Worm (Caenorhabditis elegans) whole organism, L2 larva: Measurements from ENCODE around the gene M05D6.2.

Source experiments
- C34F6.9 ChIP-seq: fragments of 150-350 bp; optimal IDR thresholded peaks from 2 replicates; lab custom pipeline; 2014; ENCODE audit warnings: missing biosample characterization, missing genetic modification characterization
- F13H6.1 ChIP-seq: sonication (generic microtip); optimal IDR thresholded peaks from 2 replicates; lab custom pipeline; 2016; ENCODE audit warnings: missing genetic modification characterization, missing compliant biosample characterization
- Y55F3AM.14 ChIP-seq: fragments of 200-800 bp; sonication (Bioruptor generic); optimal IDR thresholded peaks from 2 replicates; lab custom pipeline; 2018; ENCODE audit warnings: mild to moderate bottlenecking, missing genetic modification characterization, missing compliant biosample characterization
- ZK546.5 ChIP-seq: sonication (generic microtip); optimal IDR thresholded peaks from 2 replicates; lab custom pipeline; 2017; ENCODE audit warnings: missing biosample characterization, missing genetic modification characterization
- ama-1 ChIP-seq: fragments of 150-350 bp; optimal IDR thresholded peaks from 2 replicates; lab custom pipeline; 2018; ENCODE audit warnings: inconsistent platforms
- blmp-1 ChIP-seq: sonication (generic microtip); optimal IDR thresholded peaks from 2 replicates; lab custom pipeline; 2017; ENCODE audit warnings: missing genetic modification characterization, mild to moderate bottlenecking, missing compliant biosample characterization, antibody characterized with exemption, moderate library complexity; ENCODE audit not compliant: insufficient read depth
- ceh-16 ChIP-seq: fragments of 150-350 bp; optimal IDR thresholded peaks from 2 replicates; lab custom pipeline; 2014; ENCODE audit warnings: missing biosample characterization, missing genetic modification characterization
- ceh-82 ChIP-seq: fragments of 150-350 bp; optimal IDR thresholded peaks from 2 replicates; lab custom pipeline; 2014; ENCODE audit warnings: missing biosample characterization, missing genetic modification characterization
- crh-2 ChIP-seq: sonication (generic microtip); optimal IDR thresholded peaks from 2 replicates; lab custom pipeline; 2017; ENCODE audit warnings: missing biosample characterization, missing genetic modification characterization
- egl-27 ChIP-seq: sonication (generic microtip); optimal IDR thresholded peaks from 3 replicates; lab custom pipeline; 2017; ENCODE audit warnings: missing biosample characterization, missing genetic modification reagents, missing genetic modification characterization
- elt-1 ChIP-seq: fragments of 150-350 bp; optimal IDR thresholded peaks from 2 replicates; lab custom pipeline; 2014; ENCODE audit warnings: missing biosample characterization, missing genetic modification characterization
- fos-1 ChIP-seq: fragments of 150-350 bp; optimal IDR thresholded peaks from 2 replicates; lab custom pipeline; 2014; ENCODE audit warnings: missing biosample characterization, missing genetic modification characterization
- gmeb-1 ChIP-seq: fragments of 150-350 bp; optimal IDR thresholded peaks from 2 replicates; lab custom pipeline; 2014; ENCODE audit warnings: missing biosample characterization, missing genetic modification characterization
- lin-13 ChIP-seq: fragments of 150-350 bp; optimal IDR thresholded peaks from 2 replicates; lab custom pipeline; 2014; ENCODE audit warnings: missing biosample characterization, missing genetic modification reagents, missing genetic modification characterization
- lin-39 ChIP-seq: fragments of 150-350 bp; optimal IDR thresholded peaks from 2 replicates; lab custom pipeline; 2014; ENCODE audit warnings: missing biosample characterization, missing genetic modification reagents, missing genetic modification characterization
- lsy-2 ChIP-seq, 2 experiments: fragments of 150-350 bp in 1 of 2; sonication (generic microtip) in 1 of 2; optimal IDR thresholded peaks; 2 replicates each; lab custom pipeline; 2014 to 2017; ENCODE audit warnings: missing biosample characterization in 2 of 2, missing genetic modification characterization in 2 of 2
- mbf-1 ChIP-seq: sonication (generic microtip); optimal IDR thresholded peaks from 2 replicates; lab custom pipeline; 2017; ENCODE audit warnings: missing biosample characterization, missing genetic modification characterization
- mdl-1 ChIP-seq, 2 experiments: fragments of 150-350 bp in 1 of 2; sonication (generic microtip) in 1 of 2; optimal IDR thresholded peaks; 2 replicates each; lab custom pipeline; 2017; ENCODE audit warnings: missing biosample characterization in 2 of 2, missing genetic modification characterization in 2 of 2
- nhr-11 ChIP-seq: fragments of 150-350 bp; optimal IDR thresholded peaks from 2 replicates; lab custom pipeline; 2014; ENCODE audit warnings: missing biosample characterization, missing genetic modification characterization
- nhr-129 ChIP-seq: fragments of 150-350 bp; optimal IDR thresholded peaks from 2 replicates; lab custom pipeline; 2014; ENCODE audit warnings: missing biosample characterization, missing genetic modification characterization
- nhr-21 ChIP-seq: fragments of 150-350 bp; optimal IDR thresholded peaks from 2 replicates; lab custom pipeline; 2014; ENCODE audit warnings: missing biosample characterization, missing genetic modification characterization
- nhr-25 ChIP-seq: fragments of 150-350 bp; sonication (generic microtip); optimal IDR thresholded peaks from 3 replicates; lab custom pipeline; 2014; ENCODE audit warnings: missing biosample characterization, missing genetic modification characterization
- nhr-6 ChIP-seq: fragments of 150-350 bp; optimal IDR thresholded peaks from 2 replicates; lab custom pipeline; 2014; ENCODE audit warnings: missing biosample characterization, missing genetic modification characterization
- nhr-77 ChIP-seq: fragments of 150-350 bp; optimal IDR thresholded peaks from 2 replicates; lab custom pipeline; 2014; ENCODE audit warnings: missing biosample characterization, missing genetic modification characterization
- peb-1 ChIP-seq: fragments of 150-350 bp; optimal IDR thresholded peaks from 2 replicates; lab custom pipeline; 2014; ENCODE audit warnings: missing biosample characterization, missing genetic modification characterization
- sem-4 ChIP-seq: fragments of 150-350 bp; optimal IDR thresholded peaks from 2 replicates; lab custom pipeline; 2014; ENCODE audit warnings: missing biosample characterization, missing genetic modification reagents, missing genetic modification characterization
- sma-3 ChIP-seq: sonication (generic microtip); optimal IDR thresholded peaks from 2 replicates; lab custom pipeline; 2016; ENCODE audit warnings: missing genetic modification reagents, missing genetic modification characterization, missing compliant biosample characterization
- sma-9 ChIP-seq, 2 experiments: fragments of 150-350 bp in 1 of 2; sonication (generic microtip) in 1 of 2; optimal IDR thresholded peaks; 2 replicates each; lab custom pipeline; 2014 to 2016; ENCODE audit warnings: missing genetic modification characterization in 2 of 2, mild to moderate bottlenecking in 1 of 2, missing biosample characterization in 1 of 2, missing compliant biosample characterization in 1 of 2, missing genetic modification reagents in 1 of 2, moderate library complexity in 1 of 2
- unc-55 ChIP-seq: fragments of 150-350 bp; sonication (generic microtip); optimal IDR thresholded peaks from 3 replicates; lab custom pipeline; 2014; ENCODE audit warnings: missing biosample characterization, missing genetic modification reagents, missing genetic modification characterization
- unc-62 ChIP-seq: fragments of 150-350 bp; optimal IDR thresholded peaks from 2 replicates; lab custom pipeline; 2014; ENCODE audit warnings: missing biosample characterization, missing genetic modification reagents, missing genetic modification characterization
- zag-1 ChIP-seq: fragments of 150-350 bp; optimal IDR thresholded peaks from 2 replicates; lab custom pipeline; 2014; ENCODE audit warnings: missing biosample characterization, missing genetic modification characterization
- ztf-1 ChIP-seq: fragments of 200-800 bp; sonication (Bioruptor generic); conservative IDR thresholded peaks from 2 replicates; pipeline ENCODE4 v1.3.6; 2022; ENCODE audit warnings: missing genetic modification characterization, missing compliant biosample characterization
- ztf-11 ChIP-seq: sonication (generic microtip); optimal IDR thresholded peaks from 2 replicates; lab custom pipeline; 2017; ENCODE audit warnings: missing biosample characterization, missing genetic modification characterization

M05D6.2 gene

ce11 chrII:8484546-8484945, 16.6 kb downstream of the M05D6.2 start:
- TF ChIP-seq C34F6.9 (tag; lab: Kevin White, UChicago) (peak; percentile 33), crh-2 (tag; lab: Kevin White, UChicago) (peak; percentile 78), nhr-129 (tag; lab: Kevin White, UChicago) (peak; percentile 63), zag-1 (no peak), gmeb-1 (tag; lab: Kevin White, UChicago) (peak; percentile 30), lin-39 (tag; lab: Kevin White, UChicago) (no peak), ztf-1 (GFP tag; lab: Robert Waterston, UW) (no peak), egl-27 (peak; percentile 13), ama-1 (lab: Kevin White, UChicago) (peak; percentile 8), ZK546.5 (no peak), fos-1 (peak; percentile 71), lsy-2 (tag; optimal IDR thresholded peaks at IDR 0.05; lab: Kevin White, UChicago) (peak in 1 of 2 experiments; percentile 26), Y55F3AM.14 (GFP tag; lab: Kevin White, UChicago) (no peak), unc-62 (GFP tag; lab: Kevin White, UChicago) (no peak), sma-9 (GFP tag; optimal IDR thresholded peaks at IDR 0.05; lab: Kevin White, UChicago) (peak; percentile 68), sma-9 (tag; optimal IDR thresholded peaks at IDR 0.05; lab: Kevin White, UChicago) (no peak), nhr-77 (no peak), unc-55 (GFP tag; lab: Kevin White, UChicago) (peak; percentile 4), F13H6.1 (tag; lab: Kevin White, UChicago) (peak; percentile 56)

ce11 chrII:8485603-8486002, 17.7 kb downstream of the M05D6.2 start, which contains the start of gene gbh-2:
TSS of gene gbh-2 (plus strand) at chrII:8485879.
- TF ChIP-seq mbf-1 (no peak), nhr-6 (peak; percentile 24), F13H6.1 (tag; lab: Kevin White, UChicago) (peak; percentile 19), ceh-82 (tag; lab: Kevin White, UChicago) (no peak), nhr-25 (peak; percentile 92), sma-9 (GFP tag; optimal IDR thresholded peaks at IDR 0.05; lab: Kevin White, UChicago) (peak; percentile 89), sma-9 (tag; optimal IDR thresholded peaks at IDR 0.05; lab: Kevin White, UChicago) (no peak), fos-1 (peak; percentile 73), gmeb-1 (tag; lab: Kevin White, UChicago) (peak; percentile 48), unc-55 (GFP tag; lab: Kevin White, UChicago) (no peak), blmp-1 (tag; lab: Kevin White, UChicago) (peak; percentile 57), crh-2 (tag; lab: Kevin White, UChicago) (peak; percentile 86), peb-1 (tag; lab: Kevin White, UChicago) (no peak), nhr-77 (no peak), lsy-2 (tag; optimal IDR thresholded peaks at IDR 0.05; lab: Kevin White, UChicago) (peak in 1 of 2 experiments; percentile 3), nhr-21 (tag; lab: Kevin White, UChicago) (peak; percentile 80), sma-3 (GFP tag; lab: Kevin White, UChicago) (peak; percentile 64), ztf-1 (GFP tag; lab: Robert Waterston, UW) (no peak), nhr-129 (tag; lab: Kevin White, UChicago) (peak; percentile 93)

- TF ChIP-seq nhr-25, result no peak
- no peak for TF ChIP-seq nhr-11
- no peak for TF ChIP-seq sem-4
- no peak for TF ChIP-seq fos-1
- TF ChIP-seq ceh-82 (tag; lab: Kevin White, UChicago), result no peak
- no peak for TF ChIP-seq unc-62 (GFP tag; lab: Kevin White, UChicago)
- TF ChIP-seq ztf-11 (tag; lab: Kevin White, UChicago), result no peak
- TF ChIP-seq ceh-16 (tag; lab: Kevin White, UChicago), result no peak
- TF ChIP-seq lin-13 (GFP tag; lab: Kevin White, UChicago), result no peak
- TF ChIP-seq nhr-129 (tag; lab: Kevin White, UChicago), result no peak
- no peak for TF ChIP-seq nhr-6
- no peak for TF ChIP-seq zag-1
- no peak for TF ChIP-seq mdl-1 (tag; optimal IDR thresholded peaks at IDR 0.05; lab: Kevin White, UChicago)
- no peak for TF ChIP-seq elt-1 (tag; lab: Kevin White, UChicago)
Observed at ce11 chrII:8488123-8488522, 20.2 kb downstream of the M05D6.2 start.

- TF ChIP-seq lin-13 (GFP tag; lab: Kevin White, UChicago) (no peak), crh-2 (tag; lab: Kevin White, UChicago) (no peak), blmp-1 (tag; lab: Kevin White, UChicago) (peak; percentile 75), mdl-1 (tag; optimal IDR thresholded peaks at IDR 0.05; lab: Kevin White, UChicago) (no peak), peb-1 (tag; lab: Kevin White, UChicago) (no peak)
- TF ChIP-seq, all 48 proteins: peak for 1
Observed at ce11 chrII:8494228-8494717, 26.4 kb downstream of the M05D6.2 start, which contains the start of gene M05D6.9. TSS of gene M05D6.9 (plus strand) at chrII:8494278.
